Worm (Caenorhabditis elegans) whole organism, midembryonic: Measurements from ENCODE around the gene aagr-4.

Experiments used
- T22C8.4 ChIP-seq: fragments of 200-800 bp; sonication (Bioruptor generic); IDR thresholded peaks from 2 replicates; pipeline ENCODE4 v1.3.6; 2022; ENCODE audit warnings: missing genetic modification characterization, missing compliant biosample characterization
- med-1 ChIP-seq: sonication (generic microtip); optimal IDR thresholded peaks from 2 replicates; lab custom pipeline; 2017; ENCODE audit warnings: missing genetic modification characterization, mild to moderate bottlenecking, missing compliant biosample characterization, antibody characterized with exemption, missing genetic modification reagents; ENCODE audit not compliant: insufficient read depth

DNA sequence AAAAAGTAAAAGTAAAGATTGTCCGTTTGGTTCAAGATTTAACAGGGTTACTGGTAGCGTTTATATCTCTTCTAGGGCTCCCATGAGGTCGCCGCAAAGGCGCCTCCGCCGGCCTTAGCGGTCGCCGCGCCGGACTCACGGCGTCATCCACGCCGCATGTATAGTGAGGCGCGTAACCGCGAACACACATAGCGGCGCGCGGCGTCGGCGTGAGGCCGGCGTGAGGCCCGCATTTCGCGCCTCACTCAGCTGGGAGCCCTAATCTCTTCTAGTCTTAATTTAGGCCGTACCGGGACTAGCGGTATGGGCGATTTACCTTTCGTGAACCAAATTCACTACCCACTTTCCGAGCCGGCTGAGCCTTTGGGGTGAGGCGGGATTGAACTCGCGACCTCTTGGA lies 1.2 kb downstream of the aagr-4 start:
- no peak for TF ChIP-seq T22C8.4 (GFP tag; lab: Robert Waterston, UW)
- no peak for TF ChIP-seq med-1
